Fruit fly (Drosophila melanogaster) whole organism, embryonic: ENCODE results near the gene beag.

Source experiments
- BtbVII ChIP-seq: fragments of 200-800 bp; sonication (Bioruptor generic); optimal IDR thresholded peaks from 3 replicates; lab custom pipeline; 2017; ENCODE audit warnings: missing biosample characterization, mild to moderate bottlenecking, missing genetic modification characterization
- CG13287 ChIP-seq: fragments of 200-800 bp; sonication (Bioruptor generic); IDR thresholded peaks from 2 replicates; pipeline ENCODE4 v1.3.6; 2022; ENCODE audit warnings: missing biosample characterization, missing genetic modification characterization; ENCODE audit not compliant: partially characterized antibody
- CG13624 ChIP-seq: fragments of 200-800 bp; sonication (Bioruptor generic); optimal IDR thresholded peaks from 2 replicates; lab custom pipeline; 2016; ENCODE audit warnings: missing biosample characterization, missing genetic modification characterization
- CG16779 ChIP-seq: fragments of 200-800 bp; sonication (Bioruptor generic); IDR thresholded peaks from 2 replicates; pipeline ENCODE4 v1.3.6; 2022; ENCODE audit warnings: missing biosample characterization, missing genetic modification characterization
- CG17361 ChIP-seq: fragments of 200-800 bp; sonication (Bioruptor generic); IDR thresholded peaks from 3 replicates; pipeline ENCODE4 v1.3.6; 2022; ENCODE audit warnings: missing biosample characterization, missing genetic modification characterization
- CG30020 ChIP-seq: fragments of 200-800 bp; optimal IDR thresholded peaks from 2 replicates; lab custom pipeline; 2019; ENCODE audit warnings: missing biosample characterization, mild to moderate bottlenecking, missing genetic modification characterization, moderate library complexity
- CG31365 ChIP-seq: fragments of 200-800 bp; sonication (Bioruptor generic); optimal IDR thresholded peaks from 2 replicates; lab custom pipeline; 2018; ENCODE audit warnings: missing biosample characterization, mild to moderate bottlenecking, missing genetic modification characterization
- CG33213 ChIP-seq: fragments of 200-800 bp; sonication (Bioruptor generic); optimal IDR thresholded peaks from 3 replicates; lab custom pipeline; 2016; ENCODE audit warnings: missing biosample characterization, missing genetic modification characterization
- CG4328 ChIP-seq: fragments of 200-800 bp; sonication (Bioruptor generic); optimal IDR thresholded peaks from 3 replicates; lab custom pipeline; 2017; ENCODE audit warnings: missing biosample characterization, missing genetic modification reagents, missing genetic modification characterization
- CG7963 ChIP-seq: fragments of 200-800 bp; sonication (Bioruptor generic); IDR thresholded peaks from 3 replicates; pipeline ENCODE4 v1.3.6; 2022; ENCODE audit warnings: missing biosample characterization, missing genetic modification characterization; ENCODE audit not compliant: partially characterized antibody
- CG7987 ChIP-seq: fragments of 200-800 bp; sonication (Bioruptor generic); optimal IDR thresholded peaks from 2 replicates; lab custom pipeline; 2018; ENCODE audit warnings: missing biosample characterization, mild to moderate bottlenecking, missing genetic modification characterization, moderate library complexity
- CG8388 ChIP-seq: fragments of 200-800 bp; sonication (Bioruptor generic); optimal IDR thresholded peaks from 2 replicates; lab custom pipeline; 2019; ENCODE audit warnings: missing biosample characterization, mild to moderate bottlenecking, missing genetic modification characterization, moderate library complexity
- CG8924 ChIP-seq: fragments of 200-800 bp; optimal IDR thresholded peaks from 3 replicates; lab custom pipeline; 2019; ENCODE audit warnings: missing biosample characterization, mild to moderate bottlenecking, missing genetic modification characterization, moderate library complexity
- CG8944 ChIP-seq: fragments of 200-800 bp; sonication (Bioruptor generic); optimal IDR thresholded peaks from 3 replicates; lab custom pipeline; 2016; ENCODE audit warnings: missing biosample characterization, missing genetic modification characterization
- CG9215 ChIP-seq: fragments of 200-800 bp; sonication (Bioruptor generic); IDR thresholded peaks from 2 replicates; pipeline ENCODE4 v1.3.6; 2022; ENCODE audit warnings: missing biosample characterization, missing genetic modification characterization
- D19A ChIP-seq: fragments of 200-800 bp; optimal IDR thresholded peaks from 3 replicates; lab custom pipeline; 2019; ENCODE audit warnings: missing biosample characterization, mild to moderate bottlenecking, missing genetic modification characterization, moderate library complexity
- D19B ChIP-seq: fragments of 200-800 bp; sonication (Bioruptor generic); optimal IDR thresholded peaks from 2 replicates; lab custom pipeline; 2017; ENCODE audit warnings: missing biosample characterization, mild to moderate bottlenecking, missing genetic modification characterization
- Gug ChIP-seq: fragments of 200-800 bp; sonication (Bioruptor generic); IDR thresholded peaks from 4 replicates; pipeline ENCODE4 v1.3.6; 2022; ENCODE audit warnings: missing biosample characterization, missing genetic modification characterization
- HHEX ChIP-seq: fragments of 200-800 bp; sonication (Bioruptor generic); optimal IDR thresholded peaks from 3 replicates; lab custom pipeline; 2017; ENCODE audit warnings: missing biosample characterization, mild to moderate bottlenecking, missing genetic modification characterization, missing genetic modification reagents
- HmgD ChIP-seq: fragments of 200-800 bp; sonication (Bioruptor generic); optimal IDR thresholded peaks from 3 replicates; lab custom pipeline; 2016; ENCODE audit warnings: missing biosample characterization, missing genetic modification characterization
- Hr51 ChIP-seq, 2 experiments: fragments of 200-800 bp; sonication (Bioruptor generic); optimal IDR thresholded peaks; 2 replicates in 1 of 2; 3 replicates in 1 of 2; lab custom pipeline; 2016 to 2018; ENCODE audit warnings: missing biosample characterization in 2 of 2, missing genetic modification characterization in 2 of 2, mild to moderate bottlenecking in 1 of 2, moderate library complexity in 1 of 2
- MESR4 ChIP-seq: fragments of 200-800 bp; sonication (Bioruptor generic); optimal IDR thresholded peaks from 2 replicates; lab custom pipeline; 2018; ENCODE audit warnings: missing biosample characterization, mild to moderate bottlenecking, missing genetic modification characterization, moderate library complexity
- Med ChIP-seq: fragments of 200-800 bp; sonication (Bioruptor generic); peaks from one replicate; lab custom pipeline; 2016; ENCODE audit warnings: missing biosample characterization, missing genetic modification characterization, mild to moderate bottlenecking, inconsistent platforms, moderate library complexity
- Nf-YA ChIP-seq: fragments of 200-800 bp; sonication (Bioruptor generic); IDR thresholded peaks from 2 replicates; pipeline ENCODE4 v1.3.6; 2022; ENCODE audit warnings: missing biosample characterization, missing genetic modification characterization
- Oli ChIP-seq: fragments of 200-800 bp; sonication (Bioruptor generic); optimal IDR thresholded peaks from 2 replicates; lab custom pipeline; 2018; ENCODE audit warnings: missing biosample characterization, mild to moderate bottlenecking, missing genetic modification characterization, moderate library complexity
- PHDP ChIP-seq: fragments of 200-800 bp; sonication (Bioruptor generic); optimal IDR thresholded peaks from 3 replicates; lab custom pipeline; 2018; ENCODE audit warnings: missing biosample characterization, mild to moderate bottlenecking, missing genetic modification characterization, moderate library complexity
- Pdp1 ChIP-seq, 2 experiments: fragments of 200-800 bp; sonication (Bioruptor generic); optimal IDR thresholded peaks; 3 replicates each; lab custom pipeline; 2016; ENCODE audit warnings: missing biosample characterization in 2 of 2, missing genetic modification characterization in 2 of 2, mild to moderate bottlenecking in 1 of 2, moderate library complexity in 1 of 2
- TFAM ChIP-seq: fragments of 200-800 bp; sonication (Bioruptor generic); optimal IDR thresholded peaks from 2 replicates; lab custom pipeline; 2017; ENCODE audit warnings: missing biosample characterization, missing genetic modification characterization, inconsistent platforms
- Trl ChIP-seq, 3 experiments: fragments of >200 bp in 2 of 3; fragments of 200-800 bp in 1 of 3; sonication (Bioruptor generic) in 1 of 3; optimal IDR thresholded peaks; 2 replicates in 1 of 3; 3 replicates in 2 of 3; lab custom pipeline; 2016 to 2017; ENCODE audit warnings: missing biosample characterization in 1 of 3, missing genetic modification characterization in 1 of 3
- Vsx1 ChIP-seq: fragments of 200-800 bp; sonication (Bioruptor generic); optimal IDR thresholded peaks from 2 replicates; lab custom pipeline; 2017; ENCODE audit warnings: missing biosample characterization, mild to moderate bottlenecking, missing genetic modification characterization, missing genetic modification reagents
- al ChIP-seq: fragments of 200-800 bp; sonication (Bioruptor generic); IDR thresholded peaks from 2 replicates; pipeline ENCODE4 v1.3.6; 2022; ENCODE audit warnings: missing biosample characterization, missing genetic modification characterization
- chn ChIP-seq: fragments of 200-800 bp; sonication (Bioruptor generic); optimal IDR thresholded peaks from 2 replicates; lab custom pipeline; 2016; ENCODE audit warnings: missing biosample characterization, missing genetic modification characterization
- corto ChIP-seq: fragments of 200-800 bp; sonication (Bioruptor generic); optimal IDR thresholded peaks from 2 replicates; lab custom pipeline; 2016; ENCODE audit warnings: missing biosample characterization, mild to moderate bottlenecking, missing genetic modification characterization, moderate library complexity
- da ChIP-seq: fragments of 200-800 bp; sonication (Bioruptor generic); optimal IDR thresholded peaks from 2 replicates; lab custom pipeline; 2016; ENCODE audit warnings: missing biosample characterization, missing genetic modification characterization
- gsb ChIP-seq: fragments of 200-800 bp; sonication (Bioruptor generic); IDR thresholded peaks from 2 replicates; pipeline ENCODE4 v1.3.6; 2022; ENCODE audit warnings: missing biosample characterization, missing genetic modification characterization
- h ChIP-seq: fragments of >200 bp; optimal IDR thresholded peaks from 2 replicates; lab custom pipeline; 2017
- insv ChIP-seq, 2 experiments: fragments of 200-800 bp; sonication (Bioruptor generic); optimal IDR thresholded peaks; 3 replicates each; lab custom pipeline; 2016 to 2018; ENCODE audit warnings: missing biosample characterization in 2 of 2, missing genetic modification characterization in 2 of 2
- jigr1 ChIP-seq: fragments of 200-800 bp; sonication (Bioruptor generic); IDR thresholded peaks from 3 replicates; pipeline ENCODE4 v1.3.6; 2022; ENCODE audit warnings: missing biosample characterization, missing genetic modification characterization
- klu ChIP-seq: fragments of 200-800 bp; sonication (Bioruptor generic); IDR thresholded peaks from 2 replicates; pipeline ENCODE4 v1.3.6; 2022; ENCODE audit warnings: missing biosample characterization, missing genetic modification characterization
- lilli ChIP-seq: fragments of 200-800 bp; sonication (Bioruptor generic); optimal IDR thresholded peaks from 3 replicates; lab custom pipeline; 2016; ENCODE audit warnings: missing biosample characterization, missing genetic modification characterization
- pfk ChIP-seq: fragments of 200-800 bp; sonication (Bioruptor generic); optimal IDR thresholded peaks from 2 replicates; lab custom pipeline; 2018; ENCODE audit warnings: missing biosample characterization, mild to moderate bottlenecking, missing genetic modification characterization, moderate library complexity
- prd ChIP-seq, 3 experiments: fragments of >200 bp in 2 of 3; fragments of 200-800 bp in 1 of 3; sonication (Bioruptor generic) in 1 of 3; optimal IDR thresholded peaks in 2 of 3; IDR thresholded peaks in 1 of 3; 2 replicates in 2 of 3; 3 replicates in 1 of 3; pipeline versions ENCODE4 v1.3.6 to Lab custom; 2017 to 2022; ENCODE audit warnings: missing biosample characterization in 1 of 3, missing genetic modification characterization in 1 of 3
- rib ChIP-seq: fragments of 200-800 bp; sonication (Bioruptor generic); IDR thresholded peaks from 2 replicates; pipeline ENCODE4 v1.3.6; 2022; ENCODE audit warnings: missing biosample characterization, missing genetic modification characterization
- run ChIP-seq: fragments of 200-800 bp; sonication (Bioruptor generic); optimal IDR thresholded peaks from 3 replicates; lab custom pipeline; 2018; ENCODE audit warnings: missing biosample characterization, mild to moderate bottlenecking, missing genetic modification characterization
- schlank ChIP-seq: fragments of 200-800 bp; sonication (Bioruptor generic); optimal IDR thresholded peaks from 2 replicates; lab custom pipeline; 2018; ENCODE audit warnings: missing biosample characterization, mild to moderate bottlenecking, missing genetic modification characterization
- sim ChIP-seq: fragments of 200-800 bp; sonication (Bioruptor generic); IDR thresholded peaks from 2 replicates; pipeline ENCODE4 v1.3.6; 2022; ENCODE audit warnings: missing biosample characterization, missing genetic modification characterization
- tna ChIP-seq: fragments of 200-800 bp; sonication (Bioruptor generic); IDR thresholded peaks from 2 replicates; pipeline ENCODE4 v1.3.6; 2022; ENCODE audit warnings: missing biosample characterization, missing genetic modification characterization; ENCODE audit not compliant: partially characterized antibody
- ttk ChIP-seq: fragments of 200-800 bp; sonication (Bioruptor generic); IDR thresholded peaks from 2 replicates; pipeline ENCODE4 v2.1.2; 2022; ENCODE audit warnings: missing biosample characterization, missing genetic modification characterization
- tup ChIP-seq: fragments of 200-800 bp; sonication (Bioruptor generic); optimal IDR thresholded peaks from 2 replicates; lab custom pipeline; 2016; ENCODE audit warnings: missing biosample characterization, mild to moderate bottlenecking, missing genetic modification characterization, moderate library complexity
- zen2 ChIP-seq: fragments of 200-800 bp; sonication (Bioruptor generic); IDR thresholded peaks from 3 replicates; pipeline ENCODE4 v1.3.6; 2022; ENCODE audit warnings: missing biosample characterization, missing genetic modification characterization; ENCODE audit not compliant: partially characterized antibody

The beag gene

dm6 chr3R:9019689-9020138 is 45.2 kb downstream of the beag start, which contains the start of gene tgo (continued):
- TF ChIP-seq Vsx1 (GFP tag; lab: Kevin White, UChicago) (no peak), CG8944 (no peak), CG13287 (peak; percentile 68), Nf-YA (GFP tag; lab: Robert Waterston, UW) (no peak), BtbVII (GFP tag; lab: Kevin White, UChicago) (no peak), rib (GFP tag; lab: Robert Waterston, UW) (no peak), HmgD (GFP tag; lab: Kevin White, UChicago) (peak; percentile 1), tup (no peak), klu (GFP tag; lab: Robert Waterston, UW) (no peak), insv (GFP tag; optimal IDR thresholded peaks at IDR 0.05; lab: Kevin White, UChicago) (peak in 1 of 2 experiments; percentile 38), prd (optimal IDR thresholded peaks at IDR 0.05; lab: Kevin White, UChicago) (no peak), prd (GFP tag; IDR thresholded peaks at IDR 0.05; lab: Robert Waterston, UW) (no peak), TFAM (no peak), CG31365 (tag; lab: Kevin White, UChicago) (no peak), CG7963 (GFP tag; lab: Robert Waterston, UW) (no peak), MESR4 (GFP tag; lab: Kevin White, UChicago) (peak; percentile 96), tna (GFP tag; lab: Robert Waterston, UW) (no peak), Gug (GFP tag; lab: Robert Waterston, UW) (no peak), D19A (tag; lab: Kevin White, UChicago) (no peak), corto (no peak), D19B (GFP tag; lab: Kevin White, UChicago) (no peak), h (no peak), PHDP (tag; lab: Kevin White, UChicago) (no peak), CG30020 (peak; percentile 43), CG33213 (GFP tag; lab: Kevin White, UChicago) (peak; percentile 17), Trl (optimal IDR thresholded peaks at IDR 0.05; lab: Kevin White, UChicago) (no peak), Trl (GFP tag; optimal IDR thresholded peaks at IDR 0.05; lab: Kevin White, UChicago) (no peak), HHEX (no peak), jigr1 (GFP tag; lab: Robert Waterston, UW) (no peak), chn (no peak), Hr51 (GFP tag; optimal IDR thresholded peaks at IDR 0.05; lab: Kevin White, UChicago) (no peak), run (tag; lab: Kevin White, UChicago) (no peak), CG16779 (GFP tag; lab: Robert Waterston, UW) (no peak), CG4328 (no peak), CG8924 (tag; lab: Kevin White, UChicago) (peak; percentile 29), da (no peak), CG7987 (GFP tag; lab: Kevin White, UChicago) (peak; percentile 7), Oli (tag; lab: Kevin White, UChicago) (no peak), CG17361 (no peak), CG8388 (no peak), gsb (GFP tag; lab: Robert Waterston, UW) (no peak), CG13624 (GFP tag; lab: Kevin White, UChicago) (no peak), Med (GFP tag; lab: Kevin White, UChicago) (peak; percentile 72), Pdp1 (GFP tag; optimal IDR thresholded peaks at IDR 0.05; lab: Kevin White, UChicago) (peak in 1 of 2 experiments; percentile 53), sim (no peak), schlank (tag; lab: Kevin White, UChicago) (no peak), zen2 (GFP tag; lab: Robert Waterston, UW) (no peak), al (GFP tag; lab: Robert Waterston, UW) (no peak), lilli (GFP tag; lab: Kevin White, UChicago) (no peak), pfk (GFP tag; lab: Kevin White, UChicago) (no peak), ttk (no peak), CG9215 (GFP tag; lab: Robert Waterston, UW) (no peak)
